Worm (Caenorhabditis elegans): ENCODE measurements around the gene chtl-1.

ce11 chrX:5368220-5368619 is 4.1 kb upstream of the chtl-1 start, which contains the start of gene jkk-1:
- no peak for TF ChIP-seq nhr-84 (tag; optimal IDR thresholded peaks at IDR 0.05)
- no peak for TF ChIP-seq tbx-2 (tag; optimal IDR thresholded peaks at IDR 0.05)
- TF ChIP-seq pqm-1 (tag; optimal IDR thresholded peaks at IDR 0.05), result no peak
- TF ChIP-seq jun-1 (tag; optimal IDR thresholded peaks at IDR 0.05), result no peak
- TF ChIP-seq unc-130 (tag; optimal IDR thresholded peaks at IDR 0.05), result no peak
- TF ChIP-seq skn-1 (tag; optimal IDR thresholded peaks at IDR 0.05), result no peak
- TF ChIP-seq aly-2 (tag; optimal IDR thresholded peaks at IDR 0.05), result no peak
- TF ChIP-seq nhr-90 (tag; optimal IDR thresholded peaks at IDR 0.05; ENCODE audit: poor library complexity), result no peak
- TF ChIP-seq aha-1 (tag; optimal IDR thresholded peaks at IDR 0.05), result no peak
- no peak for TF ChIP-seq egl-27 (tag; optimal IDR thresholded peaks at IDR 0.05)
- peak; percentile 29 for TF ChIP-seq unc-86 (tag; optimal IDR thresholded peaks at IDR 0.05)
